Fruit fly (Drosophila melanogaster) whole organism, embryonic: ENCODE data around the gene AspRS-m.

Source experiments
- CG17912 ChIP-seq: fragments of 200-800 bp; sonication (Bioruptor generic); optimal IDR thresholded peaks from 2 replicates; lab custom pipeline; 2018; ENCODE audit warnings: missing biosample characterization, mild to moderate bottlenecking, missing genetic modification characterization
- Lhr ChIP-seq: fragments of 200-800 bp; sonication (Bioruptor generic); optimal IDR thresholded peaks from 3 replicates; lab custom pipeline; 2017; ENCODE audit warnings: mild to moderate bottlenecking, missing biosample characterization, missing genetic modification reagents, missing genetic modification characterization
- MTF-1 ChIP-seq: fragments of 200-800 bp; sonication (Bioruptor generic); optimal IDR thresholded peaks from 2 replicates; lab custom pipeline; 2018; ENCODE audit warnings: missing biosample characterization, mild to moderate bottlenecking, missing genetic modification characterization, borderline replicate concordance
- chm ChIP-seq: fragments of 200-800 bp; sonication (Bioruptor generic); IDR thresholded peaks from 2 replicates; pipeline ENCODE4 v1.3.6; 2022; ENCODE audit warnings: missing biosample characterization, missing genetic modification characterization
- dati ChIP-seq: fragments of 200-800 bp; sonication (Bioruptor generic); IDR thresholded peaks from 2 replicates; pipeline ENCODE4 v1.3.6; 2022; ENCODE audit warnings: missing biosample characterization, missing genetic modification characterization
- kay ChIP-seq: fragments of 200-800 bp; sonication (Bioruptor generic); optimal IDR thresholded peaks from 2 replicates; lab custom pipeline; 2016; ENCODE audit warnings: missing biosample characterization, missing genetic modification characterization
- pfk ChIP-seq: fragments of 200-800 bp; sonication (Bioruptor generic); optimal IDR thresholded peaks from 2 replicates; lab custom pipeline; 2018; ENCODE audit warnings: missing biosample characterization, mild to moderate bottlenecking, missing genetic modification characterization, moderate library complexity

- no peak for TF ChIP-seq MTF-1 (GFP tag; lab: Kevin White, UChicago)
- no peak for TF ChIP-seq pfk (GFP tag; lab: Kevin White, UChicago)
- TF ChIP-seq Lhr (GFP tag; lab: Kevin White, UChicago): no peak
- no peak for TF ChIP-seq kay (GFP tag; lab: Kevin White, UChicago)
- no peak for TF ChIP-seq chm (GFP tag; lab: Robert Waterston, UW)
- TF ChIP-seq dati (GFP tag; lab: Robert Waterston, UW): no peak
- no peak for TF ChIP-seq CG17912 (GFP tag; lab: Kevin White, UChicago)
These were observed 22.4 kb upstream of the AspRS-m start, which contains the start of gene CG13272 for dm6 chr2L:16804376-16804934.
